Fruit fly (Drosophila melanogaster): ENCODE results near the gene Rsph9.

Gene Rsph9

dm6 chr2L:17449608-17450504 lies 37.4 kb upstream of the Rsph9 start, which contains the start of gene dl (continued):
- TF ChIP-seq Doc3 (GFP tag; IDR thresholded peaks at IDR 0.05; ENCODE audit: partially characterized antibody) (no peak), NFAT (GFP tag; IDR thresholded peaks at IDR 0.05) (peak; percentile 46; the same call in 1 of the 2 replicates), CG6813 (GFP tag; optimal IDR thresholded peaks at IDR 0.05) (no peak), dm (GFP tag; optimal IDR thresholded peaks at IDR 0.05) (no peak), Meics (GFP tag; optimal IDR thresholded peaks at IDR 0.05) (peak; percentile 6), Taf1 (GFP tag; IDR thresholded peaks at IDR 0.05) (no peak), CG15073 (GFP tag; optimal IDR thresholded peaks at IDR 0.05) (no peak), chinmo (GFP tag; IDR thresholded peaks at IDR 0.05; ENCODE audit: partially characterized antibody) (peak; percentile 85; the same call in 3 of the 4 replicates), gem (tag; optimal IDR thresholded peaks at IDR 0.05) (peak; percentile 18), Fer1 (GFP tag; optimal IDR thresholded peaks at IDR 0.05) (no peak), row (GFP tag; IDR thresholded peaks at IDR 0.05) (peak; percentile 55; the same call in 2 of the 3 replicates), CG34224 (GFP tag; IDR thresholded peaks at IDR 0.05; ENCODE audit: partially characterized antibody) (peak; percentile 33; the same call in 1 of the 3 replicates), nau (GFP tag; optimal IDR thresholded peaks at IDR 0.05) (peak; percentile 23), CG12659 (GFP tag; optimal IDR thresholded peaks at IDR 0.05) (peak; percentile 6), Dip2 (GFP tag; IDR thresholded peaks at IDR 0.05) (no peak), wdn (GFP tag; IDR thresholded peaks at IDR 0.05) (no peak), chm (GFP tag; IDR thresholded peaks at IDR 0.05) (no peak), Blimp-1 (GFP tag; optimal IDR thresholded peaks at IDR 0.05) (peak; percentile 58), CG11560 (tag; IDR thresholded peaks at IDR 0.05) (peak; percentile 47; the same call in 1 of the 3 replicates), CG7271 (tag; optimal IDR thresholded peaks at IDR 0.05) (no peak), HLH4C (GFP tag; IDR thresholded peaks at IDR 0.05; ENCODE audit: partially characterized antibody) (peak; percentile 39; the same call in 1 of the 3 replicates), p53 (GFP tag; optimal IDR thresholded peaks at IDR 0.05) (no peak)

dm6 chr2L:17448435-17448834 lies 36.0 kb upstream of the Rsph9 start:
- TF ChIP-seq sim (GFP tag; IDR thresholded peaks at IDR 0.05): no peak
- TF ChIP-seq BtbVII (GFP tag; optimal IDR thresholded peaks at IDR 0.05): peak; percentile 57
- no peak for TF ChIP-seq CG34224 (GFP tag; IDR thresholded peaks at IDR 0.05; ENCODE audit: partially characterized antibody)
- TF ChIP-seq ase (GFP tag; IDR thresholded peaks at IDR 0.05): no peak
- no peak for TF ChIP-seq pros (GFP tag; optimal IDR thresholded peaks at IDR 0.05)
- TF ChIP-seq CG17912 (GFP tag; optimal IDR thresholded peaks at IDR 0.05): no peak
- no peak for TF ChIP-seq CG10654 (GFP tag; optimal IDR thresholded peaks at IDR 0.05)
- TF ChIP-seq CG32532 (GFP tag; IDR thresholded peaks at IDR 0.05): 0 out of 2 replicates have a peak, but pooled peaks have one; percentile 11
- no peak for TF ChIP-seq gem (tag; optimal IDR thresholded peaks at IDR 0.05)
- TF ChIP-seq chinmo (GFP tag; IDR thresholded peaks at IDR 0.05; ENCODE audit: partially characterized antibody): peak; percentile 84
- no peak for TF ChIP-seq CG4282 (GFP tag; optimal IDR thresholded peaks at IDR 0.05)
- peak; percentile 49 for TF ChIP-seq lab (GFP tag; optimal IDR thresholded peaks at IDR 0.05)
- TF ChIP-seq Fer1 (GFP tag; optimal IDR thresholded peaks at IDR 0.05): peak; percentile 26
- no peak for TF ChIP-seq ato (GFP tag; IDR thresholded peaks at IDR 0.05; ENCODE audit: partially characterized antibody)
- TF ChIP-seq cwo (GFP tag; optimal IDR thresholded peaks at IDR 0.05): peak; percentile 32
- TF ChIP-seq Adf1 (GFP tag; IDR thresholded peaks at IDR 0.05): peak; percentile 80
- no peak for TF ChIP-seq CG10147 (GFP tag; optimal IDR thresholded peaks at IDR 0.05)
- TF ChIP-seq ash1 (GFP tag; optimal IDR thresholded peaks at IDR 0.05): no peak
- TF ChIP-seq CG2199 (GFP tag; IDR thresholded peaks at IDR 0.05): peak; percentile 82; the same call in 2 of the 3 replicates
- no peak for TF ChIP-seq CG18619 (GFP tag; optimal IDR thresholded peaks at IDR 0.05)
- no peak for TF ChIP-seq HLHmδ (GFP tag; optimal IDR thresholded peaks at IDR 0.05)
- TF ChIP-seq PHDP (tag; optimal IDR thresholded peaks at IDR 0.05): peak; percentile 23
- TF ChIP-seq CG14667 (GFP tag; IDR thresholded peaks at IDR 0.05): no peak
- no peak for TF ChIP-seq CG8478 (optimal IDR thresholded peaks at IDR 0.05)
- no peak for TF ChIP-seq Gsc (GFP tag; IDR thresholded peaks at IDR 0.05)
- TF ChIP-seq CG1603 (tag; optimal IDR thresholded peaks at IDR 0.05): no peak
- no peak for TF ChIP-seq abd-A (tag; optimal IDR thresholded peaks at IDR 0.05)
- TF ChIP-seq cad (GFP tag; optimal IDR thresholded peaks at IDR 0.05): no peak
- TF ChIP-seq CG7372 (GFP tag; IDR thresholded peaks at IDR 0.05): no peak
